Fruit fly (Drosophila melanogaster) whole organism, embryonic: Measurements from ENCODE around the gene Coq7.
A peak's percentile ranks its signal among the peaks of the same experiment; 100 is the strongest.

Experiments
- ATbp ChIP-seq: fragments of 200-800 bp; sonication (Bioruptor generic); optimal IDR thresholded peaks from 2 replicates; lab custom pipeline; 2017; ENCODE audit warnings: missing biosample characterization, mild to moderate bottlenecking, missing genetic modification characterization, missing genetic modification reagents
- Antp ChIP-seq: fragments of 200-800 bp; sonication (Bioruptor generic); optimal IDR thresholded peaks from 3 replicates; lab custom pipeline; 2016; ENCODE audit warnings: missing biosample characterization, missing genetic modification characterization
- CG10321 ChIP-seq: fragments of 200-800 bp; sonication (Bioruptor generic); IDR thresholded peaks from 2 replicates; pipeline ENCODE4 v1.3.6; 2022; ENCODE audit warnings: missing biosample characterization, missing genetic modification characterization
- CG10543 ChIP-seq: fragments of 200-800 bp; sonication (Bioruptor generic); optimal IDR thresholded peaks from 3 replicates; lab custom pipeline; 2017; ENCODE audit warnings: missing biosample characterization, mild to moderate bottlenecking, missing genetic modification characterization, moderate library complexity
- CG11504 ChIP-seq: fragments of 200-800 bp; sonication (Bioruptor generic); optimal IDR thresholded peaks from 3 replicates; lab custom pipeline; 2019; ENCODE audit warnings: missing biosample characterization, mild to moderate bottlenecking, missing genetic modification characterization, moderate library complexity
- CG12299 ChIP-seq: fragments of 200-800 bp; sonication (Bioruptor generic); optimal IDR thresholded peaks from 2 replicates; lab custom pipeline; 2018; ENCODE audit warnings: missing biosample characterization, mild to moderate bottlenecking, missing genetic modification characterization
- CG12659 ChIP-seq: fragments of 200-800 bp; sonication (Bioruptor generic); optimal IDR thresholded peaks from 3 replicates; lab custom pipeline; 2017; ENCODE audit warnings: mild to moderate bottlenecking, missing biosample characterization, missing genetic modification reagents, missing genetic modification characterization
- CG13296 ChIP-seq: fragments of 200-800 bp; sonication (Bioruptor generic); optimal IDR thresholded peaks from 3 replicates; lab custom pipeline; 2018; ENCODE audit warnings: missing biosample characterization, mild to moderate bottlenecking, missing genetic modification characterization
- CG14441 ChIP-seq: fragments of 200-800 bp; sonication (Bioruptor generic); IDR thresholded peaks from 2 replicates; pipeline ENCODE4 v1.3.6; 2022; ENCODE audit warnings: missing biosample characterization, missing genetic modification characterization
- CG18599 ChIP-seq: fragments of 200-800 bp; sonication (Bioruptor generic); optimal IDR thresholded peaks from 3 replicates; lab custom pipeline; 2017; ENCODE audit warnings: missing biosample characterization, missing genetic modification characterization, mild to moderate bottlenecking, moderate library complexity, missing genetic modification reagents
- CG2678 ChIP-seq: fragments of 200-800 bp; sonication (Bioruptor generic); optimal IDR thresholded peaks from 3 replicates; lab custom pipeline; 2019; ENCODE audit warnings: missing biosample characterization, mild to moderate bottlenecking, missing genetic modification characterization, moderate library complexity
- CG2875 ChIP-seq: fragments of 200-800 bp; sonication (Bioruptor generic); optimal IDR thresholded peaks from 2 replicates; lab custom pipeline; 2017; ENCODE audit warnings: missing biosample characterization, mild to moderate bottlenecking, missing genetic modification characterization, missing genetic modification reagents
- CG32532 ChIP-seq: fragments of 200-800 bp; sonication (Bioruptor generic); IDR thresholded peaks from 2 replicates; pipeline ENCODE4 v1.3.6; 2022; ENCODE audit warnings: missing biosample characterization, missing genetic modification characterization
- CG3838 ChIP-seq: fragments of 200-800 bp; sonication (Bioruptor generic); optimal IDR thresholded peaks from 3 replicates; lab custom pipeline; 2016; ENCODE audit warnings: missing biosample characterization, missing genetic modification characterization
- CG4820 ChIP-seq: fragments of 200-800 bp; sonication (Bioruptor generic); optimal IDR thresholded peaks from 3 replicates; lab custom pipeline; 2016; ENCODE audit warnings: missing biosample characterization, missing genetic modification characterization
- CG5180 ChIP-seq: fragments of 200-800 bp; sonication (Bioruptor generic); optimal IDR thresholded peaks from 3 replicates; lab custom pipeline; 2017; ENCODE audit warnings: missing biosample characterization, missing genetic modification characterization, mild to moderate bottlenecking, moderate library complexity, missing genetic modification reagents
- CG8290 ChIP-seq, 3 experiments: fragments of 200-800 bp; sonication (Bioruptor generic); optimal IDR thresholded peaks; 2 replicates each; lab custom pipeline; 2016 to 2019; ENCODE audit warnings: missing biosample characterization in 3 of 3, missing genetic modification characterization in 3 of 3, mild to moderate bottlenecking in 2 of 3, moderate library complexity in 1 of 3
- Dad ChIP-seq: fragments of 200-800 bp; sonication (Bioruptor generic); optimal IDR thresholded peaks from 3 replicates; lab custom pipeline; 2016; ENCODE audit warnings: missing biosample characterization, missing genetic modification characterization
- Fer1 ChIP-seq: fragments of 200-800 bp; sonication (Bioruptor generic); optimal IDR thresholded peaks from 2 replicates; lab custom pipeline; 2017; ENCODE audit warnings: missing biosample characterization, mild to moderate bottlenecking, missing genetic modification characterization
- Hr39 ChIP-seq: fragments of >200 bp; optimal IDR thresholded peaks from 2 replicates; lab custom pipeline; 2017
- Med ChIP-seq: fragments of 200-800 bp; sonication (Bioruptor generic); peaks from one replicate; lab custom pipeline; 2016; ENCODE audit warnings: missing biosample characterization, missing genetic modification characterization, mild to moderate bottlenecking, inconsistent platforms, moderate library complexity
- NK7.1 ChIP-seq: fragments of 200-800 bp; sonication (Bioruptor generic); optimal IDR thresholded peaks from 3 replicates; lab custom pipeline; 2016; ENCODE audit warnings: missing biosample characterization, missing genetic modification characterization
- Stat92E ChIP-seq, 3 experiments: fragments of >200 bp in 2 of 3; fragments of 200-800 bp in 1 of 3; sonication (Bioruptor generic) in 1 of 3; optimal IDR thresholded peaks; 2 replicates each; lab custom pipeline; 2017 to 2019; ENCODE audit warnings: missing biosample characterization in 3 of 3, missing genetic modification characterization in 3 of 3, mild to moderate bottlenecking in 1 of 3, moderate library complexity in 1 of 3
- TFAM ChIP-seq: fragments of 200-800 bp; sonication (Bioruptor generic); optimal IDR thresholded peaks from 2 replicates; lab custom pipeline; 2017; ENCODE audit warnings: missing biosample characterization, missing genetic modification characterization, inconsistent platforms
- Xrp1 ChIP-seq: fragments of 200-800 bp; sonication (Bioruptor generic); IDR thresholded peaks from 2 replicates; pipeline ENCODE4 v1.3.6; 2022; ENCODE audit warnings: missing biosample characterization, missing genetic modification characterization
- bsh ChIP-seq, 2 experiments: fragments of 200-800 bp; sonication (Bioruptor generic); optimal IDR thresholded peaks; 2 replicates each; lab custom pipeline; 2017 to 2018; ENCODE audit warnings: mild to moderate bottlenecking in 2 of 2, missing biosample characterization in 2 of 2, missing genetic modification characterization in 2 of 2, moderate library complexity in 1 of 2
- cad ChIP-seq: fragments of >200 bp; optimal IDR thresholded peaks from 2 replicates; lab custom pipeline; 2017; ENCODE audit warnings: missing biosample characterization, missing genetic modification characterization
- chinmo ChIP-seq: fragments of 200-800 bp; sonication (Bioruptor generic); IDR thresholded peaks from 4 replicates; pipeline ENCODE4 v1.3.6; 2022; ENCODE audit warnings: missing biosample characterization, missing genetic modification characterization; ENCODE audit not compliant: partially characterized antibody
- chm ChIP-seq: fragments of 200-800 bp; sonication (Bioruptor generic); IDR thresholded peaks from 2 replicates; pipeline ENCODE4 v1.3.6; 2022; ENCODE audit warnings: missing biosample characterization, missing genetic modification characterization
- crol ChIP-seq: fragments of 200-800 bp; sonication (Bioruptor generic); IDR thresholded peaks from 2 replicates; pipeline ENCODE4 v1.3.6; 2022; ENCODE audit warnings: missing biosample characterization, missing genetic modification characterization
- exex ChIP-seq: fragments of 200-800 bp; sonication (Bioruptor generic); optimal IDR thresholded peaks from 4 replicates; lab custom pipeline; 2018; ENCODE audit warnings: missing biosample characterization, mild to moderate bottlenecking, missing genetic modification characterization, moderate library complexity
- fd64A ChIP-seq: fragments of 200-800 bp; sonication (Bioruptor generic); optimal IDR thresholded peaks from 3 replicates; lab custom pipeline; 2018; ENCODE audit warnings: missing biosample characterization, mild to moderate bottlenecking, missing genetic modification characterization
- ind ChIP-seq: fragments of 200-800 bp; sonication (Bioruptor generic); optimal IDR thresholded peaks from 3 replicates; lab custom pipeline; 2016; ENCODE audit warnings: missing biosample characterization, missing genetic modification characterization
- insv ChIP-seq, 2 experiments: fragments of 200-800 bp; sonication (Bioruptor generic); optimal IDR thresholded peaks; 3 replicates each; lab custom pipeline; 2016 to 2018; ENCODE audit warnings: missing biosample characterization in 2 of 2, missing genetic modification characterization in 2 of 2
- jumu ChIP-seq: fragments of 200-800 bp; sonication (Bioruptor generic); optimal IDR thresholded peaks from 3 replicates; lab custom pipeline; 2016; ENCODE audit warnings: missing biosample characterization, missing genetic modification characterization
- lab ChIP-seq: fragments of 200-800 bp; sonication (Bioruptor generic); optimal IDR thresholded peaks from 3 replicates; lab custom pipeline; 2017; ENCODE audit warnings: missing biosample characterization, missing genetic modification characterization, mild to moderate bottlenecking, moderate library complexity, missing genetic modification reagents
- lola ChIP-seq, 3 experiments: fragments of >200 bp in 2 of 3; fragments of 200-800 bp in 1 of 3; sonication (Bioruptor generic) in 1 of 3; optimal IDR thresholded peaks; 2 replicates each; lab custom pipeline; 2017 to 2019; ENCODE audit warnings: missing biosample characterization in 3 of 3, missing genetic modification characterization in 3 of 3, mild to moderate bottlenecking in 1 of 3, moderate library complexity in 1 of 3
- schlank ChIP-seq: fragments of 200-800 bp; sonication (Bioruptor generic); optimal IDR thresholded peaks from 2 replicates; lab custom pipeline; 2018; ENCODE audit warnings: missing biosample characterization, mild to moderate bottlenecking, missing genetic modification characterization
- sens ChIP-seq: fragments of 200-800 bp; sonication (Bioruptor generic); peaks from one replicate; lab custom pipeline; 2016; ENCODE audit warnings: missing biosample characterization, missing genetic modification characterization
- sug ChIP-seq: fragments of 200-800 bp; optimal IDR thresholded peaks from 2 replicates; lab custom pipeline; 2019; ENCODE audit warnings: missing biosample characterization, mild to moderate bottlenecking, missing genetic modification characterization, moderate library complexity
- vvl ChIP-seq: fragments of 200-800 bp; sonication (Bioruptor generic); IDR thresholded peaks from 2 replicates; pipeline ENCODE4 v1.3.6; 2022; ENCODE audit warnings: missing biosample characterization, missing genetic modification characterization

Gene Coq7

DNA sequence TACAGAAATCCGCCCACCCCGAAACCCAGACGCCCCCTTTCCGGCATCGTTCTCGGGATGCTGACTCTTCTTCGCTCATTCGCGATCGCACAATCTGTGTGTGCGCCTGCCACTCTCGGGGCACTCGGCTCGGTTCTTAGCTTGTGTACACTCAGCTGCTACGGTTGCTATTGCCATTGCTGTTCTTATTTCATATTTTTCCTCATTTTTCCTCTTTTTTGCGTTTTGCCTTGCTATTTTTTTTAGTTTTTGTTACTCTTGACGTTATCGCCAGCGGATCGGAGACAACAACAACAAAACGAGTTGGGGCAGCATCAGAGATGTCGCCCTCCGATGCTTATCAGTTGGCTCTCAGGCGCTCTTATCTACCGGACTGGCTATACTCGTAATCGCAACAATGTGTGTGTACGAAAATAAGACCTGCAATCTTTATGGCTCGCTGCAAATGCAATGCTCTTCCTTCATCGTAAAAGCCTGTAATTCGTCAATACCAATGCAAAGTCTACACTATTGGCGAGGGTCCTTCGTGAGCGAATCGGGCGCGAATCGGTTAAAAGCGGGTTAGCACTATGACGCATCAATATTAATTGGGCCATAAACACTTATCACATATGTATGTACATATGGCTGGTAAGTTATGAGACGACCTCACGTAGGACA lies 40.3 kb upstream of the Coq7 start (continued):
- peak; percentile 23 for TF ChIP-seq CG10543 (GFP tag; lab: Kevin White, UChicago)

dm6 chrX:6732115-6732514 lies 38.9 kb upstream of the Coq7 start:
- TF ChIP-seq CG3838 (GFP tag; lab: Kevin White, UChicago) (peak; percentile 94), CG11504 (peak; percentile 53)

DNA sequence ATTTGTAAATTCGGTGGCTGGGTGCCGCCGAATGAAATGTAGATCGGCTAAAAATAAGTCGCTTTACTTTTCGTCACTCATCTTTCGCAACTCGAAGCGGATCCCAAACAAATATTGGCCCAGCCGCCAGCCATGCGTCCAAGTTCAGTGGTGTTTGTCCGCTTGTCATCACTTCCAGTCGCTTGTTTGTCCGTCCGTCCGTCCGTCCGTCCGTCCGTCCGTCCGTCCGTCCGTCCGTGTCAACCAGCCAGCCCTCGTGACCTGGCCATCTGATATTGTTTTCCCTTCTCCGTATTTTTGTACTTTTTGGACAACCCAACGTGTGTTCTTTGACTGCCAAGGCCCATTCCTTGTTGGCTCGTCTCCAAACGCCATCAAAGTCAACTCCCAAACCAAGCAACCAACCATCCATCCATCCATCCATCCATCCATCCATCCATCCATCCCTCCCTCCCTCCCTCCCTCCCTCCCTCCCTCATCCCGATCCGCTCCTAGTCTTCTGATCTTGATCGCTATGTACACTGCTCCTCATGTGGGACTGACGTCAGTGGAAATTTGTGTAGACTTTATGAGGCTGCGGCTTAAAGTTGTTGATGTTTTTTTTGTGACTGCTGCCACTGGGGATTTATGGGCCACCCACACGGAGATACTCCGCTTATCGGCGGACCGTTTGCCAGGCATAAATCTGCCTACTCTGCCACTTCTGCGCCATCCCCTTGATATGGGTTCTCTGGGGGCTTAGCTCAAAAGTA lies 37.6 kb upstream of the Coq7 start:
- peak; percentile 3 for TF ChIP-seq fd64A
- TF ChIP-seq CG5180 (GFP tag; lab: Kevin White, UChicago) = peak; percentile 5
- TF ChIP-seq exex (tag; lab: Kevin White, UChicago) = no peak
- peak; percentile 1 for TF ChIP-seq ATbp (GFP tag; lab: Kevin White, UChicago)
- TF ChIP-seq sug (tag; lab: Kevin White, UChicago) = peak; percentile 42
- no peak for TF ChIP-seq CG12659 (GFP tag; lab: Kevin White, UChicago)
- TF ChIP-seq CG8290 (GFP tag; optimal IDR thresholded peaks at IDR 0.05; lab: Kevin White, UChicago) = no peak
- peak in 1 of 2 experiments; percentile 38 for TF ChIP-seq CG8290 (tag; optimal IDR thresholded peaks at IDR 0.05; lab: Kevin White, UChicago)
- TF ChIP-seq lola (GFP tag; optimal IDR thresholded peaks at IDR 0.05; lab: Kevin White, UChicago) = peak in 1 of 3 experiments; percentile 14
- no peak for TF ChIP-seq cad (GFP tag; lab: Kevin White, UChicago)
- 0 out of 2 replicates have a peak, but pooled peaks have one; percentile 15 for TF ChIP-seq Xrp1 (GFP tag; lab: Robert Waterston, UW)
- no peak for TF ChIP-seq ind (GFP tag; lab: Kevin White, UChicago)
- TF ChIP-seq lab (GFP tag; lab: Kevin White, UChicago) = peak; percentile 29
- peak; percentile 39 for TF ChIP-seq CG2678
- TF ChIP-seq Stat92E (GFP tag; optimal IDR thresholded peaks at IDR 0.05; lab: Kevin White, UChicago) = peak in 1 of 3 experiments; percentile 53
- TF ChIP-seq Med (GFP tag; lab: Kevin White, UChicago) = peak; percentile 40
- TF ChIP-seq Fer1 = peak; percentile 14
- peak; percentile 34 for TF ChIP-seq CG13296 (GFP tag; lab: Kevin White, UChicago)
- peak; percentile 38 for TF ChIP-seq CG18599 (GFP tag; lab: Kevin White, UChicago)
- TF ChIP-seq sens (GFP tag; lab: Kevin White, UChicago) = peak; percentile 50
- no peak for TF ChIP-seq jumu (GFP tag; lab: Kevin White, UChicago)
- peak; percentile 93 for TF ChIP-seq Hr39 (lab: Kevin White, UChicago)

DNA sequence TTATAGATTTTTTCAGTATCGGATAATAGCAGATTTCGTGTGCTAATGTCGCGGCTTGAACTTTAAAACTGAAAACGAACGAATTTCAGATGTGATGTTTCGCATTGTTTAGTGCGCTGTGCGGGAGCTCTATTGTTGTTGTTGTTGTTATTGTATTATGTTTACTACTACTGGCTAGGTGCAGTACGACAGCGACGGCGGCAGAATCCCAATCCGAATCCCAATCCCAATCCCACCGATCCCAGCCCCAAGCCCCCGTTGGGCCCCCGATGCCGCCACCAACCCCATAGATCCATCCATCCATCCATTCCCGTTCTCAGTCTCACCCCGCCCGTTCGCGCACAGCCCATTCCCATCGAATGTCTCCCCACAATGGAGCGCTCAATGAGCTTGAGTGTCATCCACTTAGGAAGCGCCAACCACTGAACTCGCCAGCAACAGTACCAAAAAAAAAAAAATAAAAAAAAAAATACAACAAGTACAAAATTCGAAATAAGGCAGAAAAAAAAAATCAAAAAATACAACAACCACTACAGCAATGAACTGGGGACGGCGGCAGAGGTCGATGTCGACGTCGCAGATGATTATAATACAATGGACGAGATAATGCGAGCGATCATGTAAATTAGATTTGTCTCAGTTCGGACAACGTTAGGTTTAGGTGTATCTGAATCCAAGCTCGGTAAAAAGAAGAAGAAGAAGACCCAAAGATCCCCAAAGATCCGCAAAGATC lies 30.9 kb upstream of the Coq7 start, which contains the start of gene CG3168:
CG3168 (minus strand) TSS at position 51 of the 733 bp plus-strand sequence.
- TF ChIP-seq schlank (tag; lab: Kevin White, UChicago) (no peak), CG2875 (GFP tag; lab: Kevin White, UChicago) (no peak), Dad (no peak), chm (GFP tag; lab: Robert Waterston, UW) (no peak), CG14441 (peak; percentile 23; the same call in 1 of the 2 replicates), Antp (GFP tag; lab: Kevin White, UChicago) (no peak), CG12299 (tag; lab: Kevin White, UChicago) (no peak), chinmo (GFP tag; lab: Robert Waterston, UW) (0 out of 4 replicates have a peak, but pooled peaks have one; percentile 5), insv (GFP tag; optimal IDR thresholded peaks at IDR 0.05; lab: Kevin White, UChicago) (no peak), CG4820 (GFP tag; lab: Kevin White, UChicago) (no peak), CG10321 (GFP tag; lab: Robert Waterston, UW) (no peak), crol (0 out of 2 replicates have a peak, but pooled peaks have one; percentile 14), vvl (GFP tag; lab: Robert Waterston, UW) (0 out of 2 replicates have a peak, but pooled peaks have one; percentile 16), TFAM (GFP tag; lab: Kevin White, UChicago) (no peak), bsh (GFP tag; optimal IDR thresholded peaks at IDR 0.05; lab: Kevin White, UChicago) (no peak), NK7.1 (GFP tag; lab: Kevin White, UChicago) (no peak), CG32532 (no peak)
